Fruit fly (Drosophila melanogaster) whole organism, pupa: ENCODE results near the gene path.

Source experiments
- CG12605 ChIP-seq: fragments of 200-800 bp; sonication (Bioruptor generic); IDR thresholded peaks from 2 replicates; pipeline ENCODE4 v1.3.6; 2022; ENCODE audit warnings: missing biosample characterization, missing genetic modification characterization
- CG17806 ChIP-seq: fragments of 200-800 bp; sonication (Bioruptor generic); optimal IDR thresholded peaks from 2 replicates; lab custom pipeline; 2018; ENCODE audit warnings: missing biosample characterization, mild to moderate bottlenecking, missing genetic modification characterization, moderate library complexity
- CG34367 ChIP-seq: fragments of 200-800 bp; sonication (Bioruptor generic); optimal IDR thresholded peaks from 2 replicates; lab custom pipeline; 2018; ENCODE audit warnings: missing biosample characterization, mild to moderate bottlenecking, missing genetic modification characterization
- CG4496 ChIP-seq: fragments of 200-800 bp; sonication (Bioruptor generic); IDR thresholded peaks from 3 replicates; pipeline ENCODE4 v1.3.6; 2022; ENCODE audit warnings: missing biosample characterization, missing genetic modification characterization
- CG8159 ChIP-seq: fragments of 200-800 bp; sonication (Bioruptor generic); optimal IDR thresholded peaks from 3 replicates; lab custom pipeline; 2018; ENCODE audit warnings: missing biosample characterization, mild to moderate bottlenecking, missing genetic modification characterization, moderate library complexity
- CG9948 ChIP-seq: fragments of 200-800 bp; sonication (Bioruptor generic); optimal IDR thresholded peaks from 2 replicates; lab custom pipeline; 2018; ENCODE audit warnings: missing biosample characterization, mild to moderate bottlenecking, missing genetic modification characterization, moderate library complexity
- EcR ChIP-seq: fragments of 200-800 bp; sonication (Bioruptor generic); optimal IDR thresholded peaks from 3 replicates; lab custom pipeline; 2019; ENCODE audit warnings: missing biosample characterization, missing genetic modification characterization, mild to moderate bottlenecking, moderate library complexity, missing genetic modification reagents
- Pif1A ChIP-seq: fragments of 200-800 bp; sonication (Bioruptor generic); optimal IDR thresholded peaks from 3 replicates; lab custom pipeline; 2016; ENCODE audit warnings: missing biosample characterization, missing genetic modification characterization
- gl ChIP-seq: fragments of 200-800 bp; sonication (Bioruptor generic); optimal IDR thresholded peaks from 2 replicates; lab custom pipeline; 2018; ENCODE audit warnings: missing biosample characterization, mild to moderate bottlenecking, missing genetic modification characterization

dm6 chr3L:9525444-9525843, 20.3 kb upstream of the path start, which contains the start of gene CG33700:
- no peak for TF ChIP-seq CG8159 (tag; lab: Kevin White, UChicago)
- no peak for TF ChIP-seq CG17806 (tag; lab: Kevin White, UChicago)
- TF ChIP-seq gl (tag; lab: Kevin White, UChicago) = no peak
- TF ChIP-seq CG34367 = no peak
- no peak for TF ChIP-seq CG12605 (GFP tag; lab: Robert Waterston, UW)
- TF ChIP-seq CG9948 (tag; lab: Kevin White, UChicago) = no peak
- TF ChIP-seq CG4496 (GFP tag; lab: Robert Waterston, UW) = 0 out of 3 replicates have a peak, but pooled peaks have one; percentile 28
- no peak for TF ChIP-seq Pif1A
- TF ChIP-seq EcR (GFP tag; lab: Kevin White, UChicago) = no peak
